Fruit fly (Drosophila melanogaster) Kc167 (cell line): ENCODE results near the gene retinin.

Source experiments
- psq ChIP-seq: fragments of >200 bp; optimal IDR thresholded peaks from 2 replicates; lab custom pipeline; 2017; ENCODE audit warnings: missing external identifiers
- ttk ChIP-seq: sonication (Bioruptor generic); optimal IDR thresholded peaks from 2 replicates; lab custom pipeline; 2017; ENCODE audit warnings: missing external identifiers

DNA sequence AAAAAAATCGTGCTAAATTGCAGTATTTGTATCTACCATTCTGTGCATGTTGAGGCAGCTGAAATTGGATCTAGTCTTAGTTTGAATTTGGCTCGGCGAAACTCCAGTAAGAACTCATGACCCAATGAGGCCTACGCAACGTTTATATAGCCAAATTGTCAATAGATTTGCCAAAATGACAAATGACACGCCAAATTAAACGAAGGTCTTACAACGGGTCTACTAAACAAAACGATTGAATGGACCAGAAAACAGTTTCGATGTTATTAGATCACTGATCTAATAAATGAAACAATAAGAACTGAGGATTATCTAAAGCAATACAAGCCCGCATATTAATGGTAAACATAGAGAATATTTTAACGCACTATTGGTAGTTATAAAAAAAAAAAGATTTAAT, 10.6 kb upstream of the retinin start, which contains the start of gene CG42718:
- TF ChIP-seq psq (lab: Kevin White, UChicago) (no peak), ttk (lab: Kevin White, UChicago) (no peak)
